Worm (Caenorhabditis elegans): ENCODE data around the gene kin-29.
A peak's percentile ranks its signal among the peaks of the same experiment; 100 is the strongest.

The kin-29 gene

DNA sequence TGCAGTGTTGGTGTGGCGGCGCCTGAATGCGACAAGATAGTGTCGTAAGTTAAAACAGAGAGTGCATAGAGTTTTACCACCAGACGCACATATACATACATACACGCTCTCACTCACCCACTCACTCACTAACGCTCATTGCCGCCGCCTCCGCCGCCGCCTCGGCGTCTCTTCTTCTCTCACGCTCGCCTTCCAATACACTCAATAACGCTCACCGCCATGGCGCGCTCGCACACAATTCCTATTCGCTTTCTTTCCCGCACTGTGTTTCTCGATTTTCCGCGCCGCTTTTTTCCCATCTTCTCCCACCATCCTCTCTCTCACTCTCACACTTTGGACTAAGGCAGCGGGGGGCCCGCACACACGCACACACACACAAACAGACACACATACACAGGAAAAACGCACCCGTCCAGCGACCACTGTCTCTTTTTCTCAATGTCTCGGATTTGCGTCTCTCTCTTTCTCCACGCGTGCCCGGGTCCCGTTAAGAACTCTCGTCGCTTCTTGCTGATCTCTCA is at the start of gene kin-29:
Gene kin-29, minus strand, starts transcription at position 51 of the 521 bp plus-strand sequence.
- TF ChIP-seq peb-1 (tag; optimal IDR thresholded peaks at IDR 0.05): no peak
- TF ChIP-seq nhr-23 (tag; optimal IDR thresholded peaks at IDR 0.05): no peak
- TF ChIP-seq ceh-16 (tag; optimal IDR thresholded peaks at IDR 0.05): peak; percentile 28
- TF ChIP-seq crh-2 (tag; optimal IDR thresholded peaks at IDR 0.05): peak; percentile 75
- no peak for TF ChIP-seq mbf-1 (tag; optimal IDR thresholded peaks at IDR 0.05)
- 0 out of 2 replicates have a peak, but pooled peaks have one; percentile 26 for TF ChIP-seq ztf-1 (GFP tag; conservative IDR thresholded peaks at IDR 0.05)
- TF ChIP-seq aly-2 (tag; optimal IDR thresholded peaks at IDR 0.05): no peak
- peak; percentile 81 for TF ChIP-seq lin-13 (GFP tag; optimal IDR thresholded peaks at IDR 0.05)
- TF ChIP-seq gmeb-1 (tag; optimal IDR thresholded peaks at IDR 0.05): peak; percentile 48
- peak; percentile 73 for TF ChIP-seq blmp-1 (tag; optimal IDR thresholded peaks at IDR 0.05; ENCODE audit: insufficient read depth)
- peak; percentile 83 for TF ChIP-seq C34F6.9 (tag; optimal IDR thresholded peaks at IDR 0.05)
- peak; percentile 65 for TF ChIP-seq nhr-6 (tag; optimal IDR thresholded peaks at IDR 0.05)
- TF ChIP-seq egl-27 (tag; optimal IDR thresholded peaks at IDR 0.05): peak; percentile 63
- TF ChIP-seq lin-39 (tag; optimal IDR thresholded peaks at IDR 0.05): no peak
- no peak for TF ChIP-seq elt-1 (tag; optimal IDR thresholded peaks at IDR 0.05)
- peak; percentile 26 for TF ChIP-seq ztf-4 (tag; optimal IDR thresholded peaks at IDR 0.05)
- peak; percentile 86 for TF ChIP-seq sma-9 (GFP tag; optimal IDR thresholded peaks at IDR 0.05)
- TF ChIP-seq sma-9 (tag; optimal IDR thresholded peaks at IDR 0.05): no peak
- TF ChIP-seq nhr-129 (tag; optimal IDR thresholded peaks at IDR 0.05): peak; percentile 93
- peak; percentile 97 for TF ChIP-seq F13H6.1 (tag; optimal IDR thresholded peaks at IDR 0.05)
- peak; percentile 70 for TF ChIP-seq nhr-25 (tag; optimal IDR thresholded peaks at IDR 0.05)
- peak; percentile 74 for TF ChIP-seq nhr-21 (tag; optimal IDR thresholded peaks at IDR 0.05)
- TF ChIP-seq Y55F3AM.14 (GFP tag; optimal IDR thresholded peaks at IDR 0.05): peak; percentile 88
- TF ChIP-seq sem-4 (tag; optimal IDR thresholded peaks at IDR 0.05): peak; percentile 14
- peak; percentile 36 for TF ChIP-seq snpc-4 (tag; optimal IDR thresholded peaks at IDR 0.05)
- TF ChIP-seq sma-3 (GFP tag; optimal IDR thresholded peaks at IDR 0.05): peak; percentile 83
- TF ChIP-seq dmd-4 (tag; optimal IDR thresholded peaks at IDR 0.05): no peak
- peak; percentile 11 for TF ChIP-seq nhr-10 (tag; optimal IDR thresholded peaks at IDR 0.05)
- no peak for TF ChIP-seq ztf-11 (tag; optimal IDR thresholded peaks at IDR 0.05)
- TF ChIP-seq R02D3.7 (tag; optimal IDR thresholded peaks at IDR 0.05): no peak
- TF ChIP-seq unc-55 (GFP tag; optimal IDR thresholded peaks at IDR 0.05): peak; percentile 87
- peak; percentile 82 for TF ChIP-seq fos-1 (tag; optimal IDR thresholded peaks at IDR 0.05)
- no peak for TF ChIP-seq nhr-11 (tag; optimal IDR thresholded peaks at IDR 0.05)
- TF ChIP-seq nhr-77 (tag; optimal IDR thresholded peaks at IDR 0.05): no peak
- TF ChIP-seq mab-5 (tag; optimal IDR thresholded peaks at IDR 0.05): peak; percentile 67
- peak; percentile 56 to 75 for TF ChIP-seq lsy-2 (tag; optimal IDR thresholded peaks at IDR 0.05)
- no peak for TF ChIP-seq ama-1 (optimal IDR thresholded peaks at IDR 0.05)
- TF ChIP-seq elt-3 (tag; optimal IDR thresholded peaks at IDR 0.05): no peak
- TF ChIP-seq zag-1 (tag; optimal IDR thresholded peaks at IDR 0.05): peak; percentile 73
- no peak for TF ChIP-seq ceh-82 (tag; optimal IDR thresholded peaks at IDR 0.05)
- peak; percentile 76 for TF ChIP-seq lin-11 (tag; optimal IDR thresholded peaks at IDR 0.05)
- no peak for TF ChIP-seq unc-62 (GFP tag; optimal IDR thresholded peaks at IDR 0.05)
- no peak for TF ChIP-seq skn-1 (tag; optimal IDR thresholded peaks at IDR 0.05)
- TF ChIP-seq mdl-1 (tag; optimal IDR thresholded peaks at IDR 0.05): peak; percentile 26 to 74
- TF ChIP-seq alr-1 (tag; optimal IDR thresholded peaks at IDR 0.05): no peak

DNA sequence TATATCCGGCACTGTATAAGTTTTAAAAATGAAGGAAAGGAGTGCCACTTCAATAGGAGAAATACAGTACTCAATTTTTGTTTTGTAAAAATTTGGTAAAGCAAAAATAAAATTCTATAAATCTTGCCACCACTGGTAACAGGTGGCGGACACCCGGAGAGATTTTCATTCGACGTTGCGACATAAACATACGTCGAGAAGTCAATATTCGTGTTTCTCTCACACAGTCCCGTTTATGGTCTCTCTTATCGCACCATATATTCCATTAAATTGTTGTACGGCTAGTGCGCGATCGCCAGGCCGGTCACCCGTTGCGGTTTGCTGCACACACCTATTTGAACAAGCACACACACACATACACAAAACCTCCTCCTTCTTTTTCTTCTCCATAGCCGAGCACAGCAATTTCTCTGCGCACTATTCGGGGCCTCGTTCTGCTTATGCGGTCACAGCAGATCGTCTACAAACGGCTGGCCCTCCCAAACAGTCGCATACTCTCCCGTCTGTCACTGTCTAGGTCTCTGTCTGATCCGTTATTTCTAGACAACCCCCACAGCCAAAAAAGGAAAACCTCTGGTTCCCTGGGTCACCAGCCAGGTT is 48.8 kb upstream of the kin-29 start:
- no peak for TF ChIP-seq nhr-12 (tag; optimal IDR thresholded peaks at IDR 0.05)

Measured in whole organism, L2 larva.